Fruit fly (Drosophila melanogaster): Measurements from ENCODE around the gene CG15459.
A peak's percentile ranks its signal among the peaks of the same experiment; 100 is the strongest.

The CG15459 gene

dm6 chrX:20394066-20394913 lies 19.1 kb downstream of the CG15459 start, which contains the start of gene HERC2 (continued):
- TF ChIP-seq wek (GFP tag; optimal IDR thresholded peaks at IDR 0.05) (no peak), Blimp-1 (GFP tag; optimal IDR thresholded peaks at IDR 0.05) (no peak), zfh2 (GFP tag; optimal IDR thresholded peaks at IDR 0.05) (peak; percentile 56), CG13287 (GFP tag; IDR thresholded peaks at IDR 0.05; ENCODE audit: partially characterized antibody) (peak; percentile 83), lmd (GFP tag; IDR thresholded peaks at IDR 0.05) (peak; percentile 41; the same call in 1 of the 2 replicates), Doc3 (GFP tag; IDR thresholded peaks at IDR 0.05; ENCODE audit: partially characterized antibody) (peak; percentile 78), CG9437 (GFP tag; optimal IDR thresholded peaks at IDR 0.05) (no peak), schlank (tag; optimal IDR thresholded peaks at IDR 0.05) (no peak), CG12104 (GFP tag; optimal IDR thresholded peaks at IDR 0.05) (no peak), Xrp1 (GFP tag; IDR thresholded peaks at IDR 0.05) (peak; percentile 61; the same call in 1 of the 2 replicates), CG6765 (GFP tag; optimal IDR thresholded peaks at IDR 0.05) (no peak), CG15601 (tag; optimal IDR thresholded peaks at IDR 0.05) (no peak), CG8478 (optimal IDR thresholded peaks at IDR 0.05) (no peak), CG6689 (GFP tag; IDR thresholded peaks at IDR 0.05) (0 out of 2 replicates have a peak, but pooled peaks have one; percentile 31), prd (optimal IDR thresholded peaks at IDR 0.05) (no peak), prd (GFP tag; IDR thresholded peaks at IDR 0.05) (peak; percentile 77), Gug (GFP tag; IDR thresholded peaks at IDR 0.05) (peak; percentile 74; the same call in 2 of the 4 replicates), CG4820 (GFP tag; optimal IDR thresholded peaks at IDR 0.05) (peak; percentile 17), CG8388 (GFP tag; optimal IDR thresholded peaks at IDR 0.05) (peak; percentile 29), inv (GFP tag; IDR thresholded peaks at IDR 0.05; ENCODE audit: partially characterized antibody) (peak; percentile 79), CG13296 (GFP tag; optimal IDR thresholded peaks at IDR 0.05) (no peak), CG9817 (tag; optimal IDR thresholded peaks at IDR 0.05) (peak; percentile 51), jumu (GFP tag; optimal IDR thresholded peaks at IDR 0.05) (peak; percentile 40), CG14441 (GFP tag; IDR thresholded peaks at IDR 0.05) (peak; percentile 58), CG12071 (GFP tag; optimal IDR thresholded peaks at IDR 0.05) (no peak), CG7271 (tag; optimal IDR thresholded peaks at IDR 0.05) (no peak), Myb (GFP tag; optimal IDR thresholded peaks at IDR 0.05) (peak; percentile 69), Rfx (GFP tag; IDR thresholded peaks at IDR 0.05) (peak; percentile 81), Vsx1 (GFP tag; optimal IDR thresholded peaks at IDR 0.05) (no peak), CG2678 (tag; optimal IDR thresholded peaks at IDR 0.05) (no peak), mld (GFP tag; IDR thresholded peaks at IDR 0.05; ENCODE audit: partially characterized antibody) (peak; percentile 89; the same call in 2 of the 3 replicates), CG7786 (GFP tag; optimal IDR thresholded peaks at IDR 0.05) (peak; percentile 67), CG9797 (GFP tag; optimal IDR thresholded peaks at IDR 0.05) (no peak), stwl (tag; optimal IDR thresholded peaks at IDR 0.05) (peak; percentile 48), cas (GFP tag; IDR thresholded peaks at IDR 0.05) (peak; percentile 39; the same call in 1 of the 2 replicates), CG12155 (GFP tag; optimal IDR thresholded peaks at IDR 0.05) (no peak), Atf6 (GFP tag; IDR thresholded peaks at IDR 0.05) (no peak), slbo (GFP tag; IDR thresholded peaks at IDR 0.05) (peak; percentile 82), CG16863 (GFP tag; optimal IDR thresholded peaks at IDR 0.05) (peak; percentile 10), Meics (GFP tag; optimal IDR thresholded peaks at IDR 0.05) (peak; percentile 7), CG15514 (GFP tag; optimal IDR thresholded peaks at IDR 0.05) (peak; percentile 12), Sox100B (GFP tag; optimal IDR thresholded peaks at IDR 0.05) (no peak), Drgx (GFP tag; IDR thresholded peaks at IDR 0.05) (0 out of 2 replicates have a peak, but pooled peaks have one; percentile 16), maf-S (GFP tag; optimal IDR thresholded peaks at IDR 0.05) (peak; percentile 16), CG4404 (GFP tag; IDR thresholded peaks at IDR 0.05) (peak; percentile 45), tgo (GFP tag; IDR thresholded peaks at IDR 0.05) (peak; percentile 66), Mes4 (GFP tag; optimal IDR thresholded peaks at IDR 0.05) (peak; percentile 8), H2.0 (GFP tag; IDR thresholded peaks at IDR 0.05) (peak; percentile 39; the same call in 1 of the 2 replicates), BEAF-32 (GFP tag; optimal IDR thresholded peaks at IDR 0.05) (peak; percentile 83)
